Fruit fly (Drosophila melanogaster) whole organism, adult: Measurements from ENCODE around the gene Tango2.

Source experiments
- CG11617 ChIP-seq: fragments of 200-800 bp; sonication (Bioruptor generic); optimal IDR thresholded peaks from 2 replicates; lab custom pipeline; 2017; ENCODE audit warnings: mild to moderate bottlenecking, missing biosample characterization, missing genetic modification reagents, missing genetic modification characterization
- CG12768 ChIP-seq: fragments of 200-800 bp; sonication (Bioruptor generic); optimal IDR thresholded peaks from 2 replicates; lab custom pipeline; 2017; ENCODE audit warnings: missing biosample characterization, missing genetic modification characterization, mild to moderate bottlenecking, moderate library complexity, missing genetic modification reagents
- CG14711 ChIP-seq: fragments of 200-800 bp; sonication (Bioruptor generic); optimal IDR thresholded peaks from 2 replicates; lab custom pipeline; 2018; ENCODE audit warnings: missing biosample characterization, mild to moderate bottlenecking, missing genetic modification characterization, moderate library complexity
- CG1620 ChIP-seq: fragments of 200-800 bp; sonication (Bioruptor generic); optimal IDR thresholded peaks from 2 replicates; lab custom pipeline; 2016; ENCODE audit warnings: missing biosample characterization, missing genetic modification characterization
- CG33017 ChIP-seq: fragments of 200-800 bp; sonication (Bioruptor generic); optimal IDR thresholded peaks from 2 replicates; lab custom pipeline; 2018; ENCODE audit warnings: missing biosample characterization, mild to moderate bottlenecking, missing genetic modification characterization, moderate library complexity
- CG5204 ChIP-seq: fragments of 200-800 bp; sonication (Bioruptor generic); optimal IDR thresholded peaks from 2 replicates; lab custom pipeline; 2016; ENCODE audit warnings: missing biosample characterization, missing genetic modification characterization
- CG7045 ChIP-seq: fragments of 200-800 bp; sonication (Bioruptor generic); optimal IDR thresholded peaks from 2 replicates; lab custom pipeline; 2017; ENCODE audit warnings: missing biosample characterization, mild to moderate bottlenecking, missing genetic modification characterization
- CG7101 ChIP-seq: fragments of 200-800 bp; sonication (Bioruptor generic); optimal IDR thresholded peaks from 2 replicates; lab custom pipeline; 2018; ENCODE audit warnings: missing biosample characterization, mild to moderate bottlenecking, missing genetic modification characterization, moderate library complexity
- Clk ChIP-seq: fragments of 200-800 bp; sonication (Bioruptor generic); optimal IDR thresholded peaks from 2 replicates; lab custom pipeline; 2017; ENCODE audit warnings: missing biosample characterization, missing genetic modification characterization
- Crg-1 ChIP-seq: fragments of 200-800 bp; sonication (Bioruptor generic); optimal IDR thresholded peaks from 2 replicates; lab custom pipeline; 2016; ENCODE audit warnings: missing biosample characterization, missing genetic modification characterization
- Hr96 ChIP-seq: fragments of 200-800 bp; sonication (Bioruptor generic); optimal IDR thresholded peaks from 2 replicates; lab custom pipeline; 2016; ENCODE audit warnings: missing biosample characterization, missing genetic modification characterization
- Mnt ChIP-seq: fragments of 200-800 bp; sonication (Bioruptor generic); optimal IDR thresholded peaks from 2 replicates; lab custom pipeline; 2016; ENCODE audit warnings: missing biosample characterization, mild to moderate bottlenecking, missing genetic modification characterization
- bab1 ChIP-seq: fragments of 200-800 bp; sonication (Bioruptor generic); optimal IDR thresholded peaks from 3 replicates; lab custom pipeline; 2019; ENCODE audit warnings: missing biosample characterization, mild to moderate bottlenecking, missing genetic modification characterization, moderate library complexity
- cic ChIP-seq: fragments of 200-800 bp; sonication (Bioruptor generic); optimal IDR thresholded peaks from 2 replicates; lab custom pipeline; 2017; ENCODE audit warnings: missing biosample characterization, mild to moderate bottlenecking, missing genetic modification characterization, moderate library complexity
- cnc ChIP-seq, 2 experiments: fragments of >200 bp; optimal IDR thresholded peaks; 2 replicates each; lab custom pipeline; 2017
- kay ChIP-seq: fragments of 200-800 bp; sonication (Bioruptor generic); peaks from one replicate; lab custom pipeline; 2016; ENCODE audit warnings: missing biosample characterization, missing genetic modification characterization, borderline replicate concordance
- ovo ChIP-seq: fragments of 200-800 bp; sonication (Bioruptor generic); optimal IDR thresholded peaks from 2 replicates; lab custom pipeline; 2016; ENCODE audit warnings: missing biosample characterization, missing genetic modification characterization
- pad ChIP-seq: fragments of 200-800 bp; sonication (Bioruptor generic); optimal IDR thresholded peaks from 3 replicates; lab custom pipeline; 2017; ENCODE audit warnings: missing biosample characterization, missing genetic modification characterization, mild to moderate bottlenecking, moderate library complexity, missing genetic modification reagents
- tj ChIP-seq: fragments of 200-800 bp; sonication (Bioruptor generic); optimal IDR thresholded peaks from 3 replicates; lab custom pipeline; 2017; ENCODE audit warnings: missing biosample characterization, mild to moderate bottlenecking, missing genetic modification characterization, moderate library complexity
- toe ChIP-seq: fragments of 200-800 bp; sonication (Bioruptor generic); optimal IDR thresholded peaks from 2 replicates; lab custom pipeline; 2016; ENCODE audit warnings: missing biosample characterization, missing genetic modification characterization

Tango2 gene

dm6 chrX:13586888-13587287 is 29.9 kb upstream of the Tango2 start:
- no peak for TF ChIP-seq CG33017
- TF ChIP-seq Crg-1 (GFP tag; lab: Kevin White, UChicago), result no peak
- no peak for TF ChIP-seq CG11617
- no peak for TF ChIP-seq kay (GFP tag; lab: Kevin White, UChicago)
- no peak for TF ChIP-seq tj (GFP tag; lab: Kevin White, UChicago)
- no peak for TF ChIP-seq ovo (GFP tag; lab: Kevin White, UChicago)
- no peak for TF ChIP-seq toe (GFP tag; lab: Kevin White, UChicago)
- no peak for TF ChIP-seq CG1620 (GFP tag; lab: Kevin White, UChicago)
- no peak for TF ChIP-seq CG14711 (tag; lab: Kevin White, UChicago)
- TF ChIP-seq Clk (GFP tag; lab: Kevin White, UChicago), result no peak
- TF ChIP-seq CG5204 (GFP tag; lab: Kevin White, UChicago), result no peak

dm6 chrX:13593667-13594066 is 23.1 kb upstream of the Tango2 start:
- TF ChIP-seq Hr96 (GFP tag; lab: Kevin White, UChicago) (no peak), toe (GFP tag; lab: Kevin White, UChicago) (no peak), CG11617 (no peak), cic (GFP tag; lab: Kevin White, UChicago) (no peak), ovo (GFP tag; lab: Kevin White, UChicago) (no peak), CG14711 (tag; lab: Kevin White, UChicago) (no peak), CG12768 (GFP tag; lab: Kevin White, UChicago) (no peak), tj (GFP tag; lab: Kevin White, UChicago) (no peak), Clk (GFP tag; lab: Kevin White, UChicago) (no peak), CG7101 (tag; lab: Kevin White, UChicago) (no peak), CG7045 (GFP tag; lab: Kevin White, UChicago) (no peak), Crg-1 (GFP tag; lab: Kevin White, UChicago) (no peak), pad (no peak), kay (GFP tag; lab: Kevin White, UChicago) (no peak), CG1620 (GFP tag; lab: Kevin White, UChicago) (no peak), cnc (optimal IDR thresholded peaks at IDR 0.05; lab: Kevin White, UChicago) (no peak)

DNA sequence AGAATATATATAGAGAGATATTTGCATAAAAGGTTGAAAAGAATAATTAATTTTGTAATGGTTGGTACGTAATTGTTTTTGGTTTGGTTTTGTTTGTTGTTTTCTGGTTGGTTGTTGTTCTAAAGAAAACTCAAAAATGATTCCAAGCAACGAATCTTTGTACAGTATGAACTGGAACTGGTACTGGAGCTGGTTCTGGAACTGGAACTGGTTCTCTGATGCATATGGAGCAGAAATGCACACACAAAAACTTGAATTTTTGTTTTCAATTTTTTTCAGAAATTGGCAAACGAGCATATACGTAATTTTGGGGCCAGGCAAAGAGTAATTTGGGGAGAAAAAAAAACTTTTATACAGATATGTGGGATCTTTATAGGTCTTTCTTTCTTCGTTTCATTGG is 19.0 kb upstream of the Tango2 start:
- TF ChIP-seq pad (no peak), Crg-1 (GFP tag; lab: Kevin White, UChicago) (no peak), CG14711 (tag; lab: Kevin White, UChicago) (no peak), cic (GFP tag; lab: Kevin White, UChicago) (no peak), cnc (optimal IDR thresholded peaks at IDR 0.05; lab: Kevin White, UChicago) (no peak), CG11617 (no peak), CG12768 (GFP tag; lab: Kevin White, UChicago) (no peak), Mnt (GFP tag; lab: Kevin White, UChicago) (no peak), CG33017 (no peak), Clk (GFP tag; lab: Kevin White, UChicago) (no peak), kay (GFP tag; lab: Kevin White, UChicago) (no peak), CG7045 (GFP tag; lab: Kevin White, UChicago) (no peak)

DNA sequence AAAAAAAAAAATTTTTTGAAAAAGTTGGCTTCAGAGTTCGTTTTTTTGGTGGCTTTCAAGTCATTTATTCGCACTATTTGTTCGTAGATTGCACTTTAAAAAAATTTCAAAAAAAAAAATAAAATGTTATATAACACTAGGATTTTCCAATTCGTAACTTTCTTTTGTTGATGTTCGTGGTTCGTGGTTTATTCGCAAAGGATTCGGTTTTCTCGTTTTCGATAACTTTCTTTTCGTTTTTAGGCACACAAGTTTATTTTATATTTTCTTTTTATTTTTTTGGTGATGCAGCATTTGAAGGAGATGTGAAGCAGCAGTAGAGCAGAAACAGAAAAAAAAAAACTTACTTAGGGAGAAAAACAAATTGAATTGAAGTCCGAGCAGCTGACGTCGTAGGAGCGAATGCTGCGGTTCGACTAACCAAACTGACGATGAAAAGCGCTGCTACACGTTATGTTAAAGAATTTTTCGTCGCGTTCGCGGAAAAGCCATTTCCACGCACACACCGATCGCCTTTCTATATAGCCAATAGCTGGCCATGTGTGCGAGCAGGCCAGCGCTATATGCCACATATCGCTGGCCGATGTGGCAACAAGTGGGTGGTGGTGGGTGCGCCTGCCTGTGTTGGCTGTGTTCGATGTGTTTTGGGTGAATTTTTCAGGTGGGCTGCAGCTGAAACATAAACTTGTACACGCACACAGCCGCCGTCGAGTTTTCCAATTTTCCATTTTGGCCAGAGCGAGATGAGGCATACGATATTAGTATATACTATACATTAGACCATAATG is 14.5 kb upstream of the Tango2 start, which contains the start of gene up:
Gene up, minus strand, starts transcription at position 508 of the 788 bp plus-strand sequence.
- TF ChIP-seq kay (GFP tag; lab: Kevin White, UChicago) (peak; percentile 65), Mnt (GFP tag; lab: Kevin White, UChicago) (peak; percentile 5), CG5204 (GFP tag; lab: Kevin White, UChicago) (no peak)

DNA sequence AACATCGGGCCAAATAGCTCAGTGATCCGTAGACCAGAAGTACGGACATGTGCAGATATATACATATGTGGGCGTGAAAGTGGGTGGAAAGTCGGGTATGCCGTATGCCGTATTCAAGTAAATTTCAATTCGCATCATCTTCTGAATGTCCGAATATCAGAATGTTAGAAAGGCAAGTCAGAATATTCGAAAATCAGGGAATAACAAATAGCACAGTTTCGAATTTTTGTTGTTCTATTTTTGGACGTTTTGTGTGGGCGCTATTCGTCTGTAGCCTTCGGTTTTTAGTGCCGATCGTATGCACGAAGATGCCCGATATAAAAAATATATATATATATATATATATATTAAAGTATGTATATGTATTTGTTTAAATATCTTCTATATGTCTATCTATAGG is 12.3 kb upstream of the Tango2 start:
- no peak for TF ChIP-seq cnc (optimal IDR thresholded peaks at IDR 0.05; lab: Kevin White, UChicago)
- no peak for TF ChIP-seq Hr96 (GFP tag; lab: Kevin White, UChicago)
- TF ChIP-seq Mnt (GFP tag; lab: Kevin White, UChicago), result no peak
- no peak for TF ChIP-seq kay (GFP tag; lab: Kevin White, UChicago)
- TF ChIP-seq pad, result no peak
- TF ChIP-seq CG12768 (GFP tag; lab: Kevin White, UChicago), result no peak

DNA sequence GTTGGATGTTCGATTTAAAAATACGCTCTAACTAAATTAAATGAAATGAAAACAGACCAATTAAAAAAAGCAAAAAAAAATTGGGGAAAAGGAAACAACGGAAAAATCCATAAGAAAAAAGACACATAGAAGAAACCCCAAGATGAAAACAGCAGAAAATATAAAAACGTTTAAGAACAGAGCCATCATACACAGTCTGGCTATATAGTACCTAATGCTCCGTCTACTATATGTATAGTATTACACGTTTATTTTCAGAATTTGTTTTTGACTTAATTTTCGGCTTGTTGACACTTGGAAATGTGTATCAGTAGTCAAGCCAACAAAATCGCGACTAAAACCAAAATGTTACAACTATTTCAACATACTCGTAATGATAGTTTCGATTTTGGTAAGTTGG is 11.4 kb upstream of the Tango2 start, which contains the start of gene CG11178:
Gene CG11178, plus strand, starts transcription at position 301 of the 400 bp plus-strand sequence.
- TF ChIP-seq CG12768 (GFP tag; lab: Kevin White, UChicago) (no peak), tj (GFP tag; lab: Kevin White, UChicago) (no peak), CG7101 (tag; lab: Kevin White, UChicago) (no peak), Hr96 (GFP tag; lab: Kevin White, UChicago) (no peak), Clk (GFP tag; lab: Kevin White, UChicago) (no peak), Mnt (GFP tag; lab: Kevin White, UChicago) (no peak), CG7045 (GFP tag; lab: Kevin White, UChicago) (no peak), cic (GFP tag; lab: Kevin White, UChicago) (no peak), CG33017 (no peak), cnc (optimal IDR thresholded peaks at IDR 0.05; lab: Kevin White, UChicago) (no peak), toe (GFP tag; lab: Kevin White, UChicago) (no peak), Crg-1 (GFP tag; lab: Kevin White, UChicago) (no peak), CG5204 (GFP tag; lab: Kevin White, UChicago) (no peak), CG11617 (no peak), bab1 (no peak)
